Worm (Caenorhabditis elegans) whole organism, L4 larva: ENCODE data around the gene fipr-1.
A peak's percentile ranks its signal among the peaks of the same experiment; 100 is the strongest.

Experiments used
- F10B5.3 ChIP-seq: sonication (generic microtip); optimal IDR thresholded peaks from 2 replicates; lab custom pipeline; 2016; ENCODE audit warnings: mild to moderate bottlenecking, missing genetic modification characterization, missing compliant biosample characterization
- F26F4.8 ChIP-seq: fragments of 200-800 bp; sonication (Bioruptor generic); conservative IDR thresholded peaks from 2 replicates; pipeline ENCODE4 v1.3.6; 2022; ENCODE audit warnings: missing genetic modification characterization, missing compliant biosample characterization
- F49E8.2 ChIP-seq: sonication (generic microtip); optimal IDR thresholded peaks from 2 replicates; lab custom pipeline; 2016; ENCODE audit warnings: missing compliant biosample characterization, mild to moderate bottlenecking, missing genetic modification characterization, borderline replicate concordance
- T20F7.1 ChIP-seq: fragments of 200-800 bp; sonication (Bioruptor generic); optimal IDR thresholded peaks from 2 replicates; lab custom pipeline; 2018; ENCODE audit warnings: mild to moderate bottlenecking, missing genetic modification characterization, missing compliant biosample characterization
- Y105C5A.15 ChIP-seq: fragments of 200-800 bp; sonication (Bioruptor generic); IDR thresholded peaks from 2 replicates; pipeline ENCODE4 v1.3.6; 2022; ENCODE audit warnings: missing genetic modification characterization, missing compliant biosample characterization
- ZK546.5 ChIP-seq, 2 experiments: sonication (generic microtip); optimal IDR thresholded peaks; 2 replicates each; lab custom pipeline; 2017; ENCODE audit warnings: missing biosample characterization in 2 of 2, missing genetic modification characterization in 2 of 2
- aha-1 ChIP-seq: fragments of 150-350 bp; peaks from one replicate; lab custom pipeline; 2014; ENCODE audit warnings: missing biosample characterization, missing genetic modification characterization
- ceh-82 ChIP-seq: sonication (generic microtip); optimal IDR thresholded peaks from 2 replicates; lab custom pipeline; 2017; ENCODE audit warnings: missing biosample characterization, missing genetic modification characterization
- daf-16 ChIP-seq, 3 experiments: sonication (generic microtip); optimal IDR thresholded peaks; 2 replicates each; lab custom pipeline; 2016 to 2017; ENCODE audit warnings: missing genetic modification characterization in 3 of 3, missing genetic modification reagents in 3 of 3, mild to moderate bottlenecking in 2 of 3, missing compliant biosample characterization in 2 of 3, missing biosample characterization in 1 of 3, moderate library complexity in 1 of 3
- daf-8 ChIP-seq: fragments of 200-800 bp; sonication (Bioruptor generic); IDR thresholded peaks from 2 replicates; pipeline ENCODE4 v1.3.6; 2022; ENCODE audit warnings: missing genetic modification characterization, missing compliant biosample characterization
- duxl-1 ChIP-seq: sonication (generic microtip); optimal IDR thresholded peaks from 2 replicates; lab custom pipeline; 2016; ENCODE audit warnings: mild to moderate bottlenecking, missing genetic modification characterization, moderate library complexity, missing compliant biosample characterization; ENCODE audit not compliant: poor library complexity
- dve-1 ChIP-seq: sonication (generic microtip); optimal IDR thresholded peaks from 2 replicates; lab custom pipeline; 2017; ENCODE audit warnings: antibody characterized with exemption, mild to moderate bottlenecking, missing genetic modification characterization, missing compliant biosample characterization; ENCODE audit not compliant: insufficient read depth
- egl-43 ChIP-seq: fragments of 200-800 bp; sonication (Bioruptor generic); IDR thresholded peaks from 2 replicates; pipeline ENCODE4 v1.3.6; 2022; ENCODE audit warnings: missing genetic modification reagents, missing genetic modification characterization, missing compliant biosample characterization
- hif-1 ChIP-seq, 2 experiments: sonication (generic microtip); optimal IDR thresholded peaks; 2 replicates each; lab custom pipeline; 2016 to 2017; ENCODE audit warnings: missing compliant biosample characterization in 2 of 2, missing genetic modification characterization in 2 of 2, missing genetic modification reagents in 2 of 2, missing genotype in 2 of 2, mild to moderate bottlenecking in 1 of 2
- hlh-11 ChIP-seq: fragments of 200-800 bp; sonication (Bioruptor generic); optimal IDR thresholded peaks from 2 replicates; lab custom pipeline; 2018; ENCODE audit warnings: mild to moderate bottlenecking, missing genetic modification characterization, missing compliant biosample characterization
- hlh-30 ChIP-seq: sonication (generic microtip); optimal IDR thresholded peaks from 2 replicates; lab custom pipeline; 2017; ENCODE audit warnings: antibody characterized with exemption, mild to moderate bottlenecking, missing genetic modification characterization, missing compliant biosample characterization; ENCODE audit not compliant: insufficient read depth
- lim-7 ChIP-seq: fragments of 200-800 bp; sonication (Bioruptor generic); IDR thresholded peaks from 2 replicates; pipeline ENCODE4 v1.3.6; 2022; ENCODE audit warnings: missing genetic modification characterization, missing compliant biosample characterization
- lin-29 ChIP-seq: fragments of 200-800 bp; sonication (Bioruptor generic); IDR thresholded peaks from 2 replicates; pipeline ENCODE4 v1.3.6; 2022; ENCODE audit warnings: missing genetic modification reagents, missing genetic modification characterization, missing compliant biosample characterization
- lin-38 ChIP-seq: fragments of 200-800 bp; sonication (Bioruptor generic); IDR thresholded peaks from 2 replicates; pipeline ENCODE4 v1.3.6; 2022; ENCODE audit warnings: missing genetic modification reagents, missing genetic modification characterization, missing compliant biosample characterization
- lsy-2 ChIP-seq, 2 experiments: fragments of 150-350 bp in 1 of 2; sonication (generic microtip) in 1 of 2; optimal IDR thresholded peaks; 2 replicates each; lab custom pipeline; 2014 to 2017; ENCODE audit warnings: missing biosample characterization in 2 of 2, missing genetic modification characterization in 2 of 2
- mdt-29 ChIP-seq: fragments of 200-800 bp; sonication (Bioruptor generic); IDR thresholded peaks from 2 replicates; pipeline ENCODE4 v1.3.6; 2022; ENCODE audit warnings: missing genetic modification reagents, missing genetic modification characterization, missing compliant biosample characterization
- mep-1 ChIP-seq: fragments of 150-350 bp; sonication (generic microtip); optimal IDR thresholded peaks from 3 replicates; lab custom pipeline; 2014; ENCODE audit warnings: missing biosample characterization, missing genetic modification characterization
- nhr-28 ChIP-seq: fragments of 150-350 bp; optimal IDR thresholded peaks from 2 replicates; lab custom pipeline; 2014; ENCODE audit warnings: missing biosample characterization, missing genetic modification characterization
- nhr-48 ChIP-seq: sonication (generic microtip); optimal IDR thresholded peaks from 2 replicates; lab custom pipeline; 2016; ENCODE audit warnings: mild to moderate bottlenecking, missing genetic modification characterization, missing compliant biosample characterization
- nhr-6 ChIP-seq: fragments of 150-350 bp; optimal IDR thresholded peaks from 2 replicates; lab custom pipeline; 2014; ENCODE audit warnings: missing biosample characterization, missing genetic modification characterization
- sdz-12 ChIP-seq: fragments of 200-800 bp; sonication (Bioruptor generic); optimal IDR thresholded peaks from 2 replicates; lab custom pipeline; 2018; ENCODE audit warnings: mild to moderate bottlenecking, missing genetic modification characterization, missing compliant biosample characterization
- set-16 ChIP-seq: fragments of 200-800 bp; sonication (Bioruptor generic); IDR thresholded peaks from 2 replicates; pipeline ENCODE4 v1.3.6; 2022; ENCODE audit warnings: missing genetic modification reagents, missing genetic modification characterization, missing compliant biosample characterization
- spr-1 ChIP-seq: sonication (generic microtip); optimal IDR thresholded peaks from 2 replicates; lab custom pipeline; 2016; ENCODE audit warnings: mild to moderate bottlenecking, missing genetic modification characterization, missing compliant biosample characterization
- tag-97 ChIP-seq: fragments of 200-800 bp; sonication (Bioruptor generic); IDR thresholded peaks from 2 replicates; pipeline ENCODE4 v1.3.6; 2022; ENCODE audit warnings: missing genetic modification characterization, missing compliant biosample characterization
- tra-1 ChIP-seq: fragments of 200-800 bp; sonication (Bioruptor generic); IDR thresholded peaks from 2 replicates; pipeline ENCODE4 v1.3.6; 2022; ENCODE audit warnings: missing genetic modification reagents, missing genetic modification characterization, missing compliant biosample characterization
- unc-62 ChIP-seq, 3 experiments: fragments of 150-350 bp in 1 of 3; sonication (generic microtip); optimal IDR thresholded peaks in 2 of 3; peaks in 1 of 3; 1 replicate in 1 of 3; 2 replicates in 2 of 3; lab custom pipeline; 2014 to 2017; ENCODE audit warnings: missing biosample characterization in 3 of 3, missing genetic modification characterization in 3 of 3, missing genetic modification reagents in 3 of 3, missing genotype in 1 of 3
- zag-1 ChIP-seq: fragments of 150-350 bp; optimal IDR thresholded peaks from 2 replicates; lab custom pipeline; 2014; ENCODE audit warnings: missing biosample characterization, missing genetic modification characterization
- zip-2 ChIP-seq: fragments of 150-350 bp; optimal IDR thresholded peaks from 2 replicates; lab custom pipeline; 2014; ENCODE audit warnings: missing biosample characterization, missing genetic modification characterization
- ztf-11 ChIP-seq: fragments of 150-350 bp; optimal IDR thresholded peaks from 2 replicates; lab custom pipeline; 2014; ENCODE audit warnings: missing biosample characterization, missing genetic modification characterization
- ztf-7 ChIP-seq: fragments of 150-350 bp; optimal IDR thresholded peaks from 2 replicates; lab custom pipeline; 2014; ENCODE audit warnings: missing biosample characterization, missing genetic modification characterization

The fipr-1 gene

DNA sequence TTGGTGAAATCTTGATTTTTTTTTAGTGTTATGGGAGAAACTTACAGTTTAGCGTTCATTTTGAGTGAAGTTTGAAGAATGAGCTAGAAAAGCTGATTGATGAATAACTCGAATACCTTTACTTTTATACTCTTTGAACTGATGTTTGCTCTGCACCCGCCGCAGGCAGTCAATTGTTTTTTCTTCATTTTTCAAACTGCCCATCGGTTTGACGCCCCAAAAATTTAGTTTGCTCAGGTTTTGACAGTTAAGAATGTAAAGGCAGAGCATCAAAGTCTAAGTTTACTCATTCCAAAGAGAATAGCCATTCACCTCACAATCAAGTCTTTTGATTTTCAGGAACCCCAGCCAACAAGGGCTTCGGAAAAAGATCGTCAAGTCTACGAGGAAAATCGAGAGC, at the start of gene fipr-1:
Gene fipr-1 (minus strand): TSS at position 101 of the 400 bp plus-strand sequence.
- TF ChIP-seq ceh-82 (tag; lab: Kevin White, UChicago) (no peak), egl-43 (GFP tag; lab: Robert Waterston, UW) (no peak)

DNA sequence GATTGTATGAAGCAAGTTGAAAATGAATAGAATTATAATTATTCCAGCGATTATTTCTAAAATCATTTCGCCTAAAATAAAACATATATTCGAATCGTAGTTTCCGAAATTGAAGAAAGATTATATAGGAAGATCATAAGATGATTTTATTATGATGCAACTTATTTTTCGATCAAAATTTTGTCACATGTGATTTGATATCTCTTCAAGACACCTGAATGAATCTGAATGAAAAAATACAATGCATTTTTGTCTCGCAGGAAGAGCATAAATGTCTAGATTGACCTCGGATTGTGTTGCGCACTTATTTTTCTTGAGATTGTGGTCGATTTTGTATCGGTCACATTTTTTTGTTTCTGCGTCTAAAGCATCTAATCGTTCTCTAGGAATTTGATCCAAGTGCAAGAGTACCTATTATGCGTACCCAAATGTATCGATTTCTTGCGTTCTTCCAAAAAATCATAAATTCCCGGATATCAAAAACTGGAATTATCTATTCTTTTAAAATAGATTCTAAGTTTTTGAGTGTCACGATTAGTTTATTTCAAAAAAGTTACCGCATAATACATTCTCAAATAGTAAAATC, 49.0 kb upstream of the fipr-1 start, which contains the start of gene hrg-2:
Gene hrg-2 (minus strand): TSS at position 98 of the 586 bp plus-strand sequence.
- peak; percentile 2 for TF ChIP-seq mep-1 (tag; lab: Kevin White, UChicago)
- TF ChIP-seq nhr-48 = peak; percentile 64
- no peak for TF ChIP-seq hif-1 (tag; optimal IDR thresholded peaks at IDR 0.05; lab: Kevin White, UChicago)
- TF ChIP-seq hlh-30 = peak; percentile 40
- peak; percentile 11 for TF ChIP-seq dve-1
- no peak for TF ChIP-seq F10B5.3
- peak; percentile 31 for TF ChIP-seq aha-1 (tag; lab: Kevin White, UChicago)
- TF ChIP-seq ztf-7 (tag; lab: Kevin White, UChicago) = peak; percentile 93
- peak; percentile 14 for TF ChIP-seq nhr-28 (tag; lab: Kevin White, UChicago)

DNA sequence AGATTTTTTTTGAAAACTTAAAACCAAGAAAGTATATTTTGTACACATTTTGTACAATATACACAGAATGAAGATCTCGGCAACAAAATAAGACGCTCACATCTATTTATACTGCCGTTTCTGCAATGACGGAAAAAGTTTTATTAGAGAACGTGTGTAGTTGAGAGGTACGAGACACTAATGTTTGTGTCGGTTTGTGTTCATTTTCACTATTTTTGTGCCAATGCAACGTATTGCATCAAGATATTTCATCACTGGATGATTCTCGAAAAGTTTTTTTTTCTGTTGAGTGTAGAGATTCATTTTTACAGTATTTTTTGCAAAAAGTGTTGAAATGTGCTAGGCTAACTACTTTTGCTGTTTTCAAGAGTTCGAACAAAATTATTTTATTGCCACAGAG, 47.5 kb upstream of the fipr-1 start:
- TF ChIP-seq F26F4.8 (GFP tag; lab: Robert Waterston, UW) (no peak), lsy-2 (tag; optimal IDR thresholded peaks at IDR 0.05; lab: Kevin White, UChicago) (peak in 1 of 2 experiments; percentile 33), hlh-11 (peak; percentile 33), daf-16 (GFP tag; optimal IDR thresholded peaks at IDR 0.05; lab: Kevin White, UChicago) (peak in 1 of 2 experiments; percentile 21), daf-16 (tag; optimal IDR thresholded peaks at IDR 0.05; lab: Kevin White, UChicago) (peak; percentile 11), zag-1 (tag; lab: Kevin White, UChicago) (no peak), T20F7.1 (GFP tag; lab: Kevin White, UChicago) (peak; percentile 29), nhr-28 (tag; lab: Kevin White, UChicago) (peak; percentile 91), nhr-6 (peak; percentile 26), Y105C5A.15 (no peak), ztf-11 (no peak), mep-1 (tag; lab: Kevin White, UChicago) (peak; percentile 51), dve-1 (peak; percentile 14)

DNA sequence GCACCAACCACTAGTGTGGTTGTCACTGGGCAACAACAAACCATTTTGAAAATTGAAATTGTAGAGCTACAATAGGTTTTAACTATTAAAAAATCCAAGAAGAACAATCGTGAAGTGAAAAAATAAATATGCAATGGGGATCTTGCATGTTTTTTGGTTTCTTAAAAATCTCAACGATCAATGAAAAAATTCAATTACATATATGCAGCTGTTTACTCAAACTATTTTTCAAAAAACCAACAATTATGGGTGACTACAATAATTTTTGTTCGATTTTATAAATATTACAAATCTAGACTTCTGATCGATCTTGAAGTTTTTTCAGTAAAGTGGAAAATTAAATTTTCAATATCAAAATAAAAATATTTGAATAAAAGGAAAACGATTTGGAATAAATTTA, 47.0 kb upstream of the fipr-1 start, which contains the start of gene cdr-4:
Gene cdr-4 (minus strand): TSS at position 101 of the 400 bp plus-strand sequence.
- TF ChIP-seq zip-2 (tag; lab: Kevin White, UChicago) (no peak), ztf-11 (no peak), daf-8 (GFP tag; lab: Robert Waterston, UW) (no peak), unc-62 (GFP tag; optimal IDR thresholded peaks at IDR 0.05 in 1 of 2; lab: Kevin White, UChicago) (no peak), unc-62 (tag; optimal IDR thresholded peaks at IDR 0.05; lab: Kevin White, UChicago) (no peak), lin-29 (GFP tag; lab: Robert Waterston, UW) (no peak), Y105C5A.15 (no peak), mdt-29 (GFP tag; lab: Robert Waterston, UW) (no peak), tra-1 (GFP tag; lab: Robert Waterston, UW) (no peak), lim-7 (GFP tag; lab: Robert Waterston, UW) (no peak), F49E8.2 (no peak), duxl-1 (tag; lab: Kevin White, UChicago) (no peak), aha-1 (tag; lab: Kevin White, UChicago) (no peak), spr-1 (tag; lab: Kevin White, UChicago) (no peak), lin-38 (GFP tag; lab: Robert Waterston, UW) (no peak), tag-97 (GFP tag; lab: Robert Waterston, UW) (no peak)

DNA sequence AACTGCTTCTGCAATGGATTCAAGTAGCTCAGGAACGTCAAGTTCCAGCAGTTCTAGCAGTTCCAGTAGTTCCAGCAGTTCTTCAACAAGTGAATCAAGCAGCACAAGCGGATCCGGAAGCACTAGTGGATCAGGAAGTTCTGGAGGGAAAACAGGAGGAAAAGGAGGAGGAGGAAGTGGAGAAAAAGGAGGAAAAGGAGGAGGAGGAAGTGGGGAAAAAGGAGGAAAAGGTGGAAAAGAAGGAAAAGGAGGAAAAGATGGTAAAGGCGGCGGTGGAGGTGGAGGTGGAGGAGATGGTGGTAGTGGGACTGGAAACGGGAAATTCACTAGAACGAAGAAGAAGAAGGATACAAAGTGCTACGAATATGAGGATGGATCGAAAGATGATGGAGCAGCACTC, 45.0 kb upstream of the fipr-1 start:
- TF ChIP-seq Y105C5A.15 (0 out of 2 replicates have a peak, but pooled peaks have one; percentile 36), unc-62 (GFP tag; optimal IDR thresholded peaks at IDR 0.05 in 1 of 2; lab: Kevin White, UChicago) (peak in 1 of 2 experiments; percentile 82), unc-62 (tag; optimal IDR thresholded peaks at IDR 0.05; lab: Kevin White, UChicago) (no peak), dve-1 (no peak), lim-7 (GFP tag; lab: Robert Waterston, UW) (no peak), set-16 (GFP tag; lab: Robert Waterston, UW) (peak; percentile 78; the same call in 1 of the 2 replicates), sdz-12 (GFP tag; lab: Kevin White, UChicago) (no peak), ZK546.5 (tag; optimal IDR thresholded peaks at IDR 0.05; lab: Kevin White, UChicago) (no peak)
